Fruit fly (Drosophila melanogaster): Measurements from ENCODE around the gene CG13891.

CG13891 gene

DNA sequence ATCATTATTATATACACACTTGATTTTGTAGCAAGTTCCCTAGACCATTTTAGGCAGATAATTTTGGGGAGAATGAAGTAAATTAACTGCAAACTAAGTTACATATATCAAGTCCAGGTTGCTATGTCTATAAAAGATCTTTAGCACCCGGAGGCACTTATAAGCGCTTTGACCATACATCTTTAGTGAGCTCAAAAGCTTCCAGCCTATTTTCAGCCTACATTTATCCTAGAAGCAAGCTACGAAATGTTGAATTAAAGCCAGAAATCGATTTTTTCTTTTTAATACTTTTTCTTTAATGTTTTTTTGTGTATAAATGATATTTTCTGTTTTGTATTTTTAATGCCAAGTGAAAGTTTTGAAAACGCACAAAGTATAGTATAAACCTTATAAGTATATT lies at the start of gene CG13891:
CG13891 (minus strand) TSS at position 101 of the 400 bp plus-strand sequence.
- TF ChIP-seq br (GFP tag; optimal IDR thresholded peaks at IDR 0.05) (no peak), fru (GFP tag; optimal IDR thresholded peaks at IDR 0.05) (no peak), ey (GFP tag; optimal IDR thresholded peaks at IDR 0.05) (no peak), HLH106 (tag; optimal IDR thresholded peaks at IDR 0.05) (no peak), sv (GFP tag; optimal IDR thresholded peaks at IDR 0.05) (no peak), CG9705 (GFP tag; optimal IDR thresholded peaks at IDR 0.05) (no peak), brk (GFP tag; optimal IDR thresholded peaks at IDR 0.05) (no peak), Abd-B (GFP tag; optimal IDR thresholded peaks at IDR 0.05) (no peak), Hnf4 (GFP tag; optimal IDR thresholded peaks at IDR 0.05) (no peak), pan (optimal IDR thresholded peaks at IDR 0.05) (no peak), psq (GFP tag; optimal IDR thresholded peaks at IDR 0.05) (no peak), Hr78 (GFP tag; optimal IDR thresholded peaks at IDR 0.05) (no peak), jim (GFP tag; optimal IDR thresholded peaks at IDR 0.05) (no peak), dsf (GFP tag; optimal IDR thresholded peaks at IDR 0.05; ENCODE audit: borderline replicate concordance) (no peak), CG32264 (GFP tag; optimal IDR thresholded peaks at IDR 0.05) (no peak), Vsx2 (GFP tag; optimal IDR thresholded peaks at IDR 0.05; ENCODE audit: partially characterized antibody) (no peak), Dfd (GFP tag; optimal IDR thresholded peaks at IDR 0.05) (no peak)

DNA sequence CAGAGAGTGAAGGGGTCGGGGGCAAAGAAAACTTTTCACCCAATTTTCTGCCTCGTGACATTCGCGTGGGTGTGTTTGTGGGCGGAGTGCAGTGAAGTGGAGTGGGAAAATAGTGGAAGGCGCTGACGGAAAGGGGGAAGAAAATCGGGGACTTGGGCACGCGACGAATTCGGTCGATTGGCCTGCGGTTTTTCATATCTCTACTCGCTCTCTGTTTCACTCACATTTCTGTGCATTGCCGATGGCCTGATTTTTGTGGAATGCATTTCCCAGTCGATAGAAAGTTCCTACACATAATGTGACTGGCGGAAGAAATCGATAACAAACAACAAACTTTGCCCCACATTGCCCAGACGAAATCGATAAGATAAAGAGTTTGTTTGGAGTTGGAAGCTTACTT lies 39.4 kb upstream of the CG13891 start:
- no peak for TF ChIP-seq fru (GFP tag; optimal IDR thresholded peaks at IDR 0.05)

DNA sequence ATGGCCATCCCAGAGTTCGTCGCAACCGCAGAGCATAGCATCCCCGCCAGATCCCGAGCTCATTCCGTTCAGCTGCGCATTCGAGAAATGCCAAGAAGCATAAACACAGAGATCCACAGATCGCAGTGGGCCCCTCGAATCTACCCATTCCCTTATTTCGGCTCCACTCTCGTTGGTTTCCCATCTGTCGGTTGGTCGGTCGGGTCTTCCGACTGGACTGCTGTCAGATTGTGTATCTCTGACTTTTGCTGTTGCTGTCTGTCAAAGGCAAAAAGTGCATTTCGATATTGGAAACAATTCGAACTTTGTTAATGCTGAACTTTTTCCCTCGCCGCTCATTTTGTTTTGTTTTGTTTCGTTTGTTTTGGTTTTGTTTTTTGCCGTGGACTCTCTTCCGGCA lies 37.5 kb upstream of the CG13891 start:
- TF ChIP-seq CG9705 (GFP tag; optimal IDR thresholded peaks at IDR 0.05) (no peak), h (GFP tag; optimal IDR thresholded peaks at IDR 0.05) (no peak), N (GFP tag; optimal IDR thresholded peaks at IDR 0.05) (no peak), CG32264 (GFP tag; optimal IDR thresholded peaks at IDR 0.05) (no peak), CrebA (GFP tag; optimal IDR thresholded peaks at IDR 0.05; ENCODE audit: borderline replicate concordance) (no peak), foxo (GFP tag; optimal IDR thresholded peaks at IDR 0.05) (no peak), Sp1 (GFP tag; optimal IDR thresholded peaks at IDR 0.05) (no peak), Hr78 (GFP tag; optimal IDR thresholded peaks at IDR 0.05) (no peak), rgr (GFP tag; optimal IDR thresholded peaks at IDR 0.05) (no peak), dmrt93B (GFP tag; optimal IDR thresholded peaks at IDR 0.05) (no peak)

dm6 chr3L:465433-465832 lies 31.7 kb upstream of the CG13891 start:
- TF ChIP-seq OdsH (GFP tag; optimal IDR thresholded peaks at IDR 0.05): no peak
- TF ChIP-seq Vsx2 (GFP tag; optimal IDR thresholded peaks at IDR 0.05; ENCODE audit: partially characterized antibody): no peak
- no peak for TF ChIP-seq Jra (GFP tag; optimal IDR thresholded peaks at IDR 0.05)
- no peak for TF ChIP-seq fru (GFP tag; optimal IDR thresholded peaks at IDR 0.05)
- TF ChIP-seq psq (GFP tag; optimal IDR thresholded peaks at IDR 0.05): no peak
- no peak for TF ChIP-seq jim (GFP tag; optimal IDR thresholded peaks at IDR 0.05)
- no peak for TF ChIP-seq rgr (GFP tag; optimal IDR thresholded peaks at IDR 0.05)
- TF ChIP-seq CrebA (GFP tag; optimal IDR thresholded peaks at IDR 0.05; ENCODE audit: borderline replicate concordance): no peak
- TF ChIP-seq Abd-B (GFP tag; optimal IDR thresholded peaks at IDR 0.05): no peak
- TF ChIP-seq lola (GFP tag; optimal IDR thresholded peaks at IDR 0.05): no peak

- TF ChIP-seq CrebA (GFP tag; optimal IDR thresholded peaks at IDR 0.05; ENCODE audit: borderline replicate concordance) (no peak), jim (GFP tag; optimal IDR thresholded peaks at IDR 0.05) (no peak), sv (GFP tag; optimal IDR thresholded peaks at IDR 0.05) (no peak), psq (GFP tag; optimal IDR thresholded peaks at IDR 0.05) (no peak), br (GFP tag; optimal IDR thresholded peaks at IDR 0.05) (no peak), lola (GFP tag; optimal IDR thresholded peaks at IDR 0.05) (no peak), Myc (optimal IDR thresholded peaks at IDR 0.05) (no peak), pan (optimal IDR thresholded peaks at IDR 0.05) (no peak)
Observed at dm6 chr3L:457384-457783, 23.7 kb upstream of the CG13891 start.

DNA sequence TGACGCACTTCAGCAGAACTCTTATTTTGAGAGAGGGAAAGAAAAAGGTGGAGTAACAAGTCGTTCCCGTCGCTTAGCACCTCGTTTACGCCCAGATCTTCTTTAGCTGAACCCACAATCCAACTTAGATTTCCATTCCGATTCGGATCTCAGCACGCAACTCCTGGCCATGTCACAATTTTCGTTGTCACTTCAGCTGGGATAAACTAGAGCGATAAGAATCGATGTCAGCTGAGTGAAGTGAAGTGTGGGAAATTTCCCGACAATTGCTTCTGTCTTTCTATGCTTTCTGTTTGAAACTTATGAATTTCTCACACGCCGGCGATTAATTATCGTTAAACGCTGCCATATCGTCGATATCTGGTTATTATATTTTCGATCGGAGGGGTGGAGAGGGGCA lies 22.7 kb upstream of the CG13891 start:
- TF ChIP-seq lola (GFP tag; optimal IDR thresholded peaks at IDR 0.05): no peak
- no peak for TF ChIP-seq CrebA (GFP tag; optimal IDR thresholded peaks at IDR 0.05; ENCODE audit: borderline replicate concordance)
